Worm (Caenorhabditis elegans) whole organism, midembryonic: ENCODE data around the gene pfk-1.1.

Experiments used
- cog-1 ChIP-seq: sonication (generic microtip); optimal IDR thresholded peaks from 2 replicates; lab custom pipeline; 2016; ENCODE audit warnings: missing genetic modification characterization, missing compliant biosample characterization
- med-1 ChIP-seq: sonication (generic microtip); optimal IDR thresholded peaks from 2 replicates; lab custom pipeline; 2017; ENCODE audit warnings: missing genetic modification characterization, mild to moderate bottlenecking, missing compliant biosample characterization, antibody characterized with exemption, missing genetic modification reagents; ENCODE audit not compliant: insufficient read depth
- ref-1 ChIP-seq: fragments of 200-800 bp; sonication (Bioruptor generic); conservative IDR thresholded peaks from 2 replicates; pipeline ENCODE4 v1.3.6; 2022; ENCODE audit warnings: missing genetic modification reagents, missing genetic modification characterization, missing compliant biosample characterization
- tab-1 ChIP-seq: fragments of 200-800 bp; sonication (Bioruptor generic); IDR thresholded peaks from 2 replicates; pipeline ENCODE4 v1.3.6; 2022; ENCODE audit warnings: missing genetic modification characterization, missing compliant biosample characterization

- TF ChIP-seq tab-1 (GFP tag; lab: Robert Waterston, UW) = no peak
- no peak for TF ChIP-seq cog-1 (tag; lab: Kevin White, UChicago)
- TF ChIP-seq ref-1 (GFP tag; lab: Robert Waterston, UW) = no peak
- TF ChIP-seq med-1 (GFP tag; lab: Kevin White, UChicago) = no peak
These were observed 1.6 kb upstream of the pfk-1.1 start for ce11 chrX:2939085-2939484.
